Fruit fly (Drosophila melanogaster): ENCODE data around the gene CG5011.

DNA sequence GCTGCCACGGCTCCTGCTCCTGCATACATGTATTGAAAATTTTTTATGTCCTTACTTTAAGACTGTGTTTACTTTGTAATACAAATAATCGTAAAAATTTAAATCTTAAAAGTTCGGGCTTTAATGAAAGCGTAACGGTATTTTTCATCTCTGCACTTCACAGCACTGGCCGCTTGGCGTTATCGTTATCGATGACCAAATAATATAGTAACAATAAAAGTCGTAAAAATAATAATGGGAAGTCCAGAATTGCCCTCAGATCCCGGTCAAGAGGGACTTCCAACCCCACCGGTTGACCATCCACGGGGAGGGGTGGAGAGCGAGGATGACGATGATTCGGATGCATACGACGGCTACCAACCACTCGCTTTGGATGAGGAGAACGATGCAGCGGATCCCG is 34.1 kb upstream of the CG5011 start, which contains the start of gene CG14341:
- TF ChIP-seq Abd-B (GFP tag; optimal IDR thresholded peaks at IDR 0.05) (no peak), OdsH (GFP tag; optimal IDR thresholded peaks at IDR 0.05) (no peak), dsf (GFP tag; optimal IDR thresholded peaks at IDR 0.05; ENCODE audit: borderline replicate concordance) (no peak)
